Worm (Caenorhabditis elegans): ENCODE measurements around the gene spig-4.

The spig-4 gene

ce11 chrV:14350949-14351348, 44.3 kb upstream of the spig-4 start (continued):
- TF ChIP-seq F55B11.4 (tag; optimal IDR thresholded peaks at IDR 0.05; ENCODE audit: borderline replicate concordance, insufficient read depth) (no peak), cebp-2 (GFP tag; IDR thresholded peaks at IDR 0.05) (no peak), ccch-3 (GFP tag; optimal IDR thresholded peaks at IDR 0.05) (no peak), pha-4 (tag; optimal IDR thresholded peaks at IDR 0.05) (no peak), ceh-58 (GFP tag; IDR thresholded peaks at IDR 0.05) (no peak), F22D6.2 (tag; optimal IDR thresholded peaks at IDR 0.05) (no peak), madf-8 (GFP tag; conservative IDR thresholded peaks at IDR 0.05) (no peak), K12H6.12 (tag; optimal IDR thresholded peaks at IDR 0.05) (peak; percentile 67), egl-18 (GFP tag; IDR thresholded peaks at IDR 0.05) (no peak), F49E8.2 (tag; optimal IDR thresholded peaks at IDR 0.05; ENCODE audit: insufficient read depth) (no peak)

DNA sequence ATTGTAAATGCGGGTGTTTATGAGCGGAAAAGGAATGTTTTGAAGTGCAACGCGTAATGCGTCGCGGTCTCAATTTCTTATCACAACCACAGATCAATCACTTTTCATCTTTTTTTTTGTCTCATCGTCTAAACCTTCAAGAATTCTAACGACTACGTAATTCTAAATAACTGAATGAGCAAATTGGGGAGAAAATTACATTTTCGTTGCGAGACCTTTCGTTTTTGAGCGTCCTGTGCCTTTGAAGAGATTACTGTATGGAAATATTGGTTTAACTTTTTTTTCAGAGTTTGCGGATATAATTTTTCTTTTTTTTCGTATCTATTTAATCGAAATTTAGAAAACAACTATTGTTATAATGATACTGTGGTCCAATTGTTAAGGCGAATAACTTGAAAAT, 43.8 kb upstream of the spig-4 start:
- TF ChIP-seq attf-6 (GFP tag; IDR thresholded peaks at IDR 0.05) (0 out of 2 replicates have a peak, but pooled peaks have one; percentile 35), C06A6.2 (GFP tag; conservative IDR thresholded peaks at IDR 0.05) (no peak), lin-40 (tag; optimal IDR thresholded peaks at IDR 0.05) (no peak), nhr-120 (GFP tag; IDR thresholded peaks at IDR 0.05) (no peak), F49E8.2 (tag; optimal IDR thresholded peaks at IDR 0.05; ENCODE audit: insufficient read depth) (no peak), madf-6 (GFP tag; IDR thresholded peaks at IDR 0.05) (peak; percentile 62), D2030.7 (GFP tag; IDR thresholded peaks at IDR 0.05) (peak; percentile 13; the same call in 1 of the 2 replicates), B0019.2 (GFP tag; conservative IDR thresholded peaks at IDR 0.05) (no peak), lsl-1 (GFP tag; optimal IDR thresholded peaks at IDR 0.05) (peak; percentile 63), aptf-3 (GFP tag; IDR thresholded peaks at IDR 0.05) (no peak), pbrm-1 (GFP tag; IDR thresholded peaks at IDR 0.05) (0 out of 2 replicates have a peak, but pooled peaks have one; percentile 19), F33H1.4 (GFP tag; IDR thresholded peaks at IDR 0.05) (peak; percentile 67), ztf-25 (GFP tag; IDR thresholded peaks at IDR 0.05) (0 out of 2 replicates have a peak, but pooled peaks have one; percentile 19), lin-26 (GFP tag; IDR thresholded peaks at IDR 0.05) (peak; percentile 17; the same call in 1 of the 2 replicates), snpc-3.4 (tag; optimal IDR thresholded peaks at IDR 0.05) (peak; percentile 25)

ce11 chrV:14347234-14347826, 40.7 kb upstream of the spig-4 start, which contains the start of gene cept-2:
TSS of gene cept-2 (plus strand) at chrV:14347766.
- no peak for TF ChIP-seq ceh-58 (GFP tag; IDR thresholded peaks at IDR 0.05)
- TF ChIP-seq ceh-100 (GFP tag; IDR thresholded peaks at IDR 0.05) = peak; percentile 98
- TF ChIP-seq let-607 (tag; optimal IDR thresholded peaks at IDR 0.05) = peak; percentile 76 to 81
- peak; percentile 45 for TF ChIP-seq pha-4 (tag; optimal IDR thresholded peaks at IDR 0.05)
- TF ChIP-seq B0035.1 (tag; optimal IDR thresholded peaks at IDR 0.05) = no peak
- peak; percentile 81 for TF ChIP-seq ceh-27 (GFP tag; optimal IDR thresholded peaks at IDR 0.05)
- TF ChIP-seq lir-1 (GFP tag; conservative IDR thresholded peaks at IDR 0.05) = peak; percentile 68
- no peak for TF ChIP-seq madf-8 (GFP tag; conservative IDR thresholded peaks at IDR 0.05)
- no peak for TF ChIP-seq Y79H2A.3 (GFP tag; conservative IDR thresholded peaks at IDR 0.05)
- TF ChIP-seq unc-62 (GFP tag; optimal IDR thresholded peaks at IDR 0.05) = no peak
- TF ChIP-seq ztf-6 (GFP tag; IDR thresholded peaks at IDR 0.05) = no peak
- TF ChIP-seq lsy-27 (tag; optimal IDR thresholded peaks at IDR 0.05; ENCODE audit: borderline replicate concordance, insufficient read depth) = no peak
- TF ChIP-seq repo-1 (tag; optimal IDR thresholded peaks at IDR 0.05) = no peak
- no peak for TF ChIP-seq nhr-120 (GFP tag; IDR thresholded peaks at IDR 0.05)
- TF ChIP-seq efl-1 (GFP tag; optimal IDR thresholded peaks at IDR 0.05) = peak; percentile 52
- no peak for TF ChIP-seq ceh-40 (GFP tag; IDR thresholded peaks at IDR 0.05)
- TF ChIP-seq tbx-9 (tag; optimal IDR thresholded peaks at IDR 0.05; ENCODE audit: borderline replicate concordance) = no peak
- TF ChIP-seq hmg-1.2 (GFP tag; IDR thresholded peaks at IDR 0.05) = peak; percentile 62
- TF ChIP-seq ztf-25 (GFP tag; IDR thresholded peaks at IDR 0.05) = no peak
- TF ChIP-seq mel-28 (tag; optimal IDR thresholded peaks at IDR 0.05; ENCODE audit: borderline replicate concordance) = no peak
- no peak for TF ChIP-seq B0336.3 (GFP tag; IDR thresholded peaks at IDR 0.05)
- TF ChIP-seq attf-6 (GFP tag; IDR thresholded peaks at IDR 0.05) = peak; percentile 67; the same call in 1 of the 2 replicates
- peak; percentile 67 for TF ChIP-seq lsl-1 (GFP tag; optimal IDR thresholded peaks at IDR 0.05)
- peak; percentile 57 for TF ChIP-seq F49E8.2 (tag; optimal IDR thresholded peaks at IDR 0.05; ENCODE audit: insufficient read depth)
- no peak for TF ChIP-seq cebp-2 (GFP tag; IDR thresholded peaks at IDR 0.05)
- TF ChIP-seq C17E4.6 (GFP tag; IDR thresholded peaks at IDR 0.05) = no peak
- TF ChIP-seq xnd-1 (tag; optimal IDR thresholded peaks at IDR 0.05) = no peak
- no peak for TF ChIP-seq Y67H2A.10 (GFP tag; conservative IDR thresholded peaks at IDR 0.05)

All from whole organism, young adult.